Worm (Caenorhabditis elegans) whole organism, L4/young adult: Measurements from ENCODE around the gene sre-52.
A peak's percentile ranks its signal among the peaks of the same experiment; 100 is the strongest.

Experiments
- W03F9.2 ChIP-seq: fragments of 150-350 bp; optimal IDR thresholded peaks from 2 replicates; lab custom pipeline; 2014; ENCODE audit warnings: missing biosample characterization, missing genetic modification characterization
- dao-5 ChIP-seq: sonication (generic microtip); optimal IDR thresholded peaks from 2 replicates; lab custom pipeline; 2016; ENCODE audit warnings: missing genotype, missing genetic modification characterization, moderate library complexity, missing compliant biosample characterization
- him-1 ChIP-seq: sonication (generic microtip); optimal IDR thresholded peaks from 2 replicates; lab custom pipeline; 2016; ENCODE audit warnings: missing genotype, missing genetic modification reagents, missing genetic modification characterization, missing compliant biosample characterization

sre-52 gene

DNA sequence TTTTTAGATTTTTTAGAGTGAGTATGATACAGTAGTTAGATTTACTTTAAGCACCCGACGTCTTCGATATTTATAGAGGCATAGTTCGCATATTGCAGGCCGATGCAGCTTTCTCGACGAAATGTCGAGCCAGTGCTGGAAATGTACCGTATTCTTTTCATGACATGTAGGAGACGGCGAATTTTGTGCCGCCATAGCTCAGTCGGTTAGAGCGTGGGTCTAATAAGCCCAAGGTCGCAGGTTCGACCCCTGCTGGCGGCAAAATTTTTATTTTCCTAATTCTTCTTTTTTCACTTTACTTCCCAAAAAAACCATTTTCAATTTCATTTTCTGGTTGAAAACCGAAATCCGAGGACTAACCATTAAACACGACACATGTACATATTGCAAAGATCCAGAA lies 26.7 kb downstream of the sre-52 start:
- no peak for TF ChIP-seq W03F9.2 (tag; lab: Kevin White, UChicago)
- no peak for TF ChIP-seq him-1 (tag; lab: Kevin White, UChicago)
- TF ChIP-seq dao-5 (tag; lab: Kevin White, UChicago): no peak

DNA sequence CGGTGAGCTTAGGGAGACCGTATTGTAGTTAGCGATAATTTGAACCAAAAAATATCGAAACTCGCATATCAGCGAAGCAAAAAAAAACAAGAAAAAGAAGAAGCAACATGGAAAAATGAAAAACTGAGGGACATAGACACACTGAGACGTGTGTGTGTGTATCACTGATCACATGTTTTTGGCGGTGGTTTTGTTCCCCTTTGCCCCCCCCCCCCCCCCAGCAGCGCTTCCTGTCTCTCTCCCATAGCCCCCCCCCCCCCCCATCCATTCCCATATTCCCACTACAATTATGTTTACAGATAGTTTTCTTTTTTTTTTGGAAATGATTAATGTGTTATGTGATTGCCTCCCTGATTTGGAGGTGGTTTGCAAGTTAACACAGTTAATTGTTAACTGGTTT lies 33.7 kb downstream of the sre-52 start:
- no peak for TF ChIP-seq W03F9.2 (tag; lab: Kevin White, UChicago)
- TF ChIP-seq dao-5 (tag; lab: Kevin White, UChicago): no peak
- TF ChIP-seq him-1 (tag; lab: Kevin White, UChicago): no peak

DNA sequence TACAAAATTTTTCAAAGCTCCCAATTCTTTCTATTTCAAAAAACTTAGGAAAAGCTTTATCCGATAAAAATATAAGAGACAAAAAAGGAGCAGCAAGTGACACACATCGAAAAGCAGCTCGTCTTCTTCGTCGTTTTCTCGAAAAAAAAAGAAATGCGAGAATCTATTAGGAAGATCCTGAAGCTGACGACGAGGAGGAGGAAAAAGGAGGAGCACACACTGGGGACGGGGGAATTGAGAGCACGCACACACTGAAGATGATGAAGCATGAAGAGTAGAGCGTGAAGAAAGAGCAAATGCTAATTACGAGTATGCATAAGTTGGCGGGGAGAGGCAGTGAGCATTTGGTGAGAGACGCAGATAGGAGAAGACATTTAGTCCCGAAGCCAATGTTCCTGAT lies 38.4 kb downstream of the sre-52 start:
- TF ChIP-seq him-1 (tag; lab: Kevin White, UChicago) (no peak), W03F9.2 (tag; lab: Kevin White, UChicago) (no peak), dao-5 (tag; lab: Kevin White, UChicago) (no peak)

DNA sequence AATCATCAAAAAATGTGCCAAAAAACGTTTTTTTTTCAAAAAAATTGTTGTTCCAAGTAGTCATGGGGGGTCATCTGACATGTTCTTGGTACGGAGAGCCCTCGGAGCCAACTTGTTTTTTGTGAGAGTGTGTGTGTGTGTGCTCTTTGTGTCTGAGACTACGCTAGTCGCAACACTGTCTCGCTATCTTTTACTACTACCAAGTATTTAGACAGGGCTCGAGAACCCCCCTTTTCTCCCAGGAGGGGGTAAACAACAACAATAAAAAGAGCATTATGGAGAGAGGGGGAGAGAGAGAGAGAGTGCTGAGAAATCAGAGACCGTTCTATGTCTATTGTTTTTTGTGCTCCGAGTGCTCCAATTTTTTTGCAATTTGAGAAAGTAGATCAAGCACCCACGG lies 43.3 kb downstream of the sre-52 start:
- no peak for TF ChIP-seq dao-5 (tag; lab: Kevin White, UChicago)
- TF ChIP-seq W03F9.2 (tag; lab: Kevin White, UChicago): no peak
- peak; percentile 12 for TF ChIP-seq him-1 (tag; lab: Kevin White, UChicago)

ce11 chrII:12379430-12379829 lies 43.9 kb downstream of the sre-52 start, which contains the start of gene marc-5:
marc-5 (minus strand) TSS chrII:12379530.
- TF ChIP-seq W03F9.2 (tag; lab: Kevin White, UChicago): no peak

ce11 chrII:12380888-12381287 lies 45.4 kb downstream of the sre-52 start:
- TF ChIP-seq dao-5 (tag; lab: Kevin White, UChicago) (no peak), W03F9.2 (tag; lab: Kevin White, UChicago) (no peak), him-1 (tag; lab: Kevin White, UChicago) (no peak)

DNA sequence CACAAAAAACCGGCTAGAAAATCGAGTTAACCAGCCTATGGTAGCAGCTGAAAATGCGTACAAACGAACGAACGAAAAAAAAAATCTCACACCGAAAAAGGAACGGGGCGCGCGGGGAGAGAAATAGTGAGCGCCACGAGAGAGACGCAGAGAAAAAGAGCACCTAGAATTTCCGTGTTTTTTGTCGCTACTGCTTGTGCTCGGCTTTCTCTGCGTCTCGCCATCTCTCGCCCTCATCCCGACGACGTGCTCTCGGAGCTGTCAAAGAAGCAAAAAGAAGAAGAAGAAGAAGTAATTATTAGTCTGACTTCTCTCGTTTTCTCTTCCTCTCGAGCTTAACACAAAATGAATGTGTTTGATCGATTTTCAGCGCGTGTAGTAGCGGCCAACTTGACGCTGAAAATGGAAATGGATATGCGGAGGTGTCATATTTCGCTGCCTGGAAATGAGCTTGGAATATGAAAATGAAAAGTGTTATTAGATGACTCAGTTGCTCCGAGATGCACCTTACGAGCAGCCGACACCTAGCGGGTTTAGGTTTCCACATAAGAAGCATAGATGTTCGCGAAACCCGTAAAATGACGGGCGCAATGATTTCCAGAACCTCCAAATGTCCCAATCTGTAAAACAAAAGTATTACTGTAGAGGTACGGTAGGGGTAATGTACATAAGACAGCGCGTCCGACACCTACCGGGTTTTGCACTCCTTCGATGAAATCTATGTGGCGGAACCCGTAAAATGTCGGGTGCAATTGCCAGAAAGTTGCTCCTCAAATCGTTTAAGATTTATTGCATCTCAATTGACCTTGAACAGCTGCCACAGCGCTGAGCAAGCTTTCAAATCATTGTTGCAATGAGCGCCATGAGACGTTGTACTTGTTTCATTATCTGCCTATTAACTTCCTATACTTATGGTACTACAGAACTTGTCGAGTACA lies 47.4 kb downstream of the sre-52 start, which contains the start of gene btb-14:
Gene btb-14 (plus strand): TSS at position 839 of the 938 bp plus-strand sequence.
- peak; percentile 11 for TF ChIP-seq him-1 (tag; lab: Kevin White, UChicago)
- TF ChIP-seq dao-5 (tag; lab: Kevin White, UChicago): no peak

DNA sequence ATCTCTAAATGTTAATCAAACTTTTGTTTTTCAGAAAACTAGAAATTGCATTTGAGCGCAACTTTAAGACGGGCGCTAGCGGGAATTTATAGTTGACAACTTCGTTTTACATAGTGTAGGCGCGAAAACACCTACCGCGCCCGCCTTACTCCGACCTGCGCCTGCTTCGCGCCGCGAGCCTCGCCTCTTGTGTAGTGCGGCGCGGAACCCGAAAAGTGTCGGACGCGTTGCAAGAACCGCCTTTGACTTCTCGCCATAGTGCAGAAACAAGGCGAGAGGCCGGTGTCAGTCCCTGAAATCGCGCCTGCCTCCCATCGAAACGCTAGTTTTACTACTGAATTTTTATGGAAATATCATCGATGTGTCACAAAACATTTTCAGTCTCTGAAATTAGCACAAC lies 50.3 kb downstream of the sre-52 start:
- TF ChIP-seq W03F9.2 (tag; lab: Kevin White, UChicago) (no peak), him-1 (tag; lab: Kevin White, UChicago) (no peak), dao-5 (tag; lab: Kevin White, UChicago) (no peak)

- TF ChIP-seq W03F9.2 (tag; lab: Kevin White, UChicago): no peak
- TF ChIP-seq dao-5 (tag; lab: Kevin White, UChicago): no peak
- TF ChIP-seq him-1 (tag; lab: Kevin White, UChicago): no peak
Observed at ce11 chrII:12386781-12387180, 51.3 kb downstream of the sre-52 start, which contains the start of gene sre-42. sre-42 (minus strand) TSS chrII:12386881.

DNA sequence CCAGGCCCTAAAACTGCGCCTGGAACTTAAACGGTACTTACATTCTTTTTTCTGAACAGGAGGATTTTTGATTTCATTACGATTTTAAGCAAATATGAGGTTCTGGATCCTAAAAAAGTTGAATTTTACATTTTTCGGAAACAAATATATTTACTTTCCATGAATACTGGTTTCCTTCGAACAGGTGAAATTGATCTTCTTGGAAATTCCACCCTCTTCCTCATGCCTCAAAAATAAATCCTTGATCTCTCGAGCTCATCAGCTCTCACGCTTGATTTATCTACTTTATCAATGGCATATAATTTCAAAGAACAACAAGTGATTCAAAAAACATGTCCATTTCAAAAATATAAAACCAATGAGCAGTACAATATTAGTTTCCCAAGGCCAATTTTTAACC lies 52.0 kb downstream of the sre-52 start:
- TF ChIP-seq W03F9.2 (tag; lab: Kevin White, UChicago) (no peak), dao-5 (tag; lab: Kevin White, UChicago) (no peak), him-1 (tag; lab: Kevin White, UChicago) (no peak)
